Fruit fly (Drosophila melanogaster): ENCODE measurements around the gene CG3288.

CG3288 gene

DNA sequence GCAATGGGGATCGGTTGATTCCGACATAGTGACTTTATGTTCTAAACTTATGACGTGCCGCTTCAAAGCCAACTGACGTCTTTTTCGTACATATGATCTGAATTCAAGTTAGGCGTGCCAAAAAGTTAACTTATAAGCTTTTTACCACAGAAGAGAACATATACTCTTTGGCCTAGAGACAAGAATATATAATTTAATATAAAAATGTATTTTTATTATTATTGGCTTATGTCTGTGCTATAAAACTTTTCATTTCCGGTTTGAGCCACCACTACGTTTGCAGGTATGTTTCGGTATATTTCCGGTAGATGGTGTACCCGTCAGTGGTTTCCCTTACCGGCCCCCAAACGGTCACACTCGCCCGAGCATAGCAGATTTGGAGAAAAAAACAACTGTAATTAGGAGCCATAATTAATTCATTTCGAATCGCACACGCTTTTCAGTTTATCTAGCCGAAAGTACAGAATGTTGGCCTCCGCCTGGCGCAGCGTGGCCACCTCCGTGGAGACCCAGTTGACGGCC is 37.6 kb upstream of the CG3288 start, which contains the start of the genes CG3698 and tzn (continued):
- TF ChIP-seq gce (GFP tag; IDR thresholded peaks at IDR 0.05) (peak; percentile 93), CG11093 (GFP tag; IDR thresholded peaks at IDR 0.05) (no peak; the same call in 2 of the 3 replicates), CG13424 (tag; optimal IDR thresholded peaks at IDR 0.05) (peak; percentile 78), Bteb2 (GFP tag; optimal IDR thresholded peaks at IDR 0.05) (peak; percentile 82), CG3163 (GFP tag; optimal IDR thresholded peaks at IDR 0.05) (peak; percentile 58), CG11695 (GFP tag; IDR thresholded peaks at IDR 0.05) (peak; percentile 76), CG12104 (GFP tag; optimal IDR thresholded peaks at IDR 0.05) (peak; percentile 94), CG7987 (GFP tag; optimal IDR thresholded peaks at IDR 0.05) (peak; percentile 99), Ptx1 (GFP tag; IDR thresholded peaks at IDR 0.05) (peak; percentile 91), CG17829 (tag; optimal IDR thresholded peaks at IDR 0.05) (peak; percentile 89), zen (tag; optimal IDR thresholded peaks at IDR 0.05) (peak; percentile 94), phol (tag; optimal IDR thresholded peaks at IDR 0.05) (peak; percentile 94), sim (GFP tag; IDR thresholded peaks at IDR 0.05) (peak; percentile 82), Dref (GFP tag; IDR thresholded peaks at IDR 0.05) (peak; percentile 52), chinmo (GFP tag; IDR thresholded peaks at IDR 0.05; ENCODE audit: partially characterized antibody) (no peak), Eip74EF (GFP tag; optimal IDR thresholded peaks at IDR 0.05) (no peak), E2f2 (GFP tag; IDR thresholded peaks at IDR 0.05) (peak; percentile 74), seq (GFP tag; IDR thresholded peaks at IDR 0.05) (peak; percentile 81; the same call in 1 of the 2 replicates), Atf-2 (GFP tag; optimal IDR thresholded peaks at IDR 0.05) (peak; percentile 78), CG2116 (GFP tag; optimal IDR thresholded peaks at IDR 0.05) (peak; percentile 90), Dbx (GFP tag; IDR thresholded peaks at IDR 0.05) (peak; percentile 93), ara (GFP tag; IDR thresholded peaks at IDR 0.05) (peak; percentile 85), nerfin-1 (tag; optimal IDR thresholded peaks at IDR 0.05) (peak; percentile 85), CG17802 (tag; optimal IDR thresholded peaks at IDR 0.05) (peak; percentile 90), CHES-1-like (GFP tag; optimal IDR thresholded peaks at IDR 0.05) (peak; percentile 89), inv (GFP tag; IDR thresholded peaks at IDR 0.05; ENCODE audit: partially characterized antibody) (no peak), CrebB (tag; optimal IDR thresholded peaks at IDR 0.05) (peak; percentile 90), Tbp (GFP tag; optimal IDR thresholded peaks at IDR 0.05) (no peak), Stat92E (GFP tag; optimal IDR thresholded peaks at IDR 0.05) (peak in 1 of 3 experiments; percentile 28), ato (GFP tag; IDR thresholded peaks at IDR 0.05; ENCODE audit: partially characterized antibody) (no peak), jigr1 (GFP tag; IDR thresholded peaks at IDR 0.05) (0 out of 3 replicates have a peak, but pooled peaks have one; percentile 35), az2 (GFP tag; optimal IDR thresholded peaks at IDR 0.05) (peak; percentile 88), fd64A (GFP tag; optimal IDR thresholded peaks at IDR 0.05) (peak; percentile 85), Drgx (GFP tag; IDR thresholded peaks at IDR 0.05) (peak; percentile 47; the same call in 1 of the 2 replicates), CG33557 (GFP tag; optimal IDR thresholded peaks at IDR 0.05) (peak; percentile 88), CG3726 (GFP tag; IDR thresholded peaks at IDR 0.05) (peak; percentile 89), CG14050 (GFP tag; IDR thresholded peaks at IDR 0.05) (peak; percentile 91), h (optimal IDR thresholded peaks at IDR 0.05) (no peak), CG8765 (GFP tag; IDR thresholded peaks at IDR 0.05) (peak; percentile 82), CG6813 (GFP tag; optimal IDR thresholded peaks at IDR 0.05) (peak; percentile 95), CG7357 (GFP tag; IDR thresholded peaks at IDR 0.05) (peak; percentile 78; the same call in 2 of the 3 replicates), exex (tag; optimal IDR thresholded peaks at IDR 0.05) (peak; percentile 84), CG14860 (GFP tag; IDR thresholded peaks at IDR 0.05; ENCODE audit: partially characterized antibody) (0 out of 3 replicates have a peak, but pooled peaks have one; percentile 29), CG13894 (tag; optimal IDR thresholded peaks at IDR 0.05) (no peak), sob (GFP tag; IDR thresholded peaks at IDR 0.05) (peak; percentile 97), dysf (GFP tag; IDR thresholded peaks at IDR 0.05) (peak; percentile 92), sisA (GFP tag; IDR thresholded peaks at IDR 0.05) (peak; percentile 85), CG10543 (GFP tag; optimal IDR thresholded peaks at IDR 0.05) (peak; percentile 91), Atf3 (GFP tag; optimal IDR thresholded peaks at IDR 0.05) (peak; percentile 45), fd102C (GFP tag; optimal IDR thresholded peaks at IDR 0.05) (peak; percentile 95)
